Worm (Caenorhabditis elegans) whole organism, young adult: ENCODE measurements around the gene ctns-1.

ENCODE experiments used
- D2030.7 ChIP-seq: fragments of 200-800 bp; sonication (Bioruptor generic); IDR thresholded peaks from 2 replicates; pipeline ENCODE4 v1.3.6; 2022; ENCODE audit warnings: missing genetic modification reagents, missing genetic modification characterization, missing compliant biosample characterization
- ceh-79 ChIP-seq: sonication (generic microtip); optimal IDR thresholded peaks from 2 replicates; lab custom pipeline; 2017; ENCODE audit warnings: mild to moderate bottlenecking, missing genetic modification characterization, missing compliant biosample characterization
- hmg-1.2 ChIP-seq: fragments of 200-800 bp; sonication (Bioruptor generic); IDR thresholded peaks from 2 replicates; pipeline ENCODE4 v1.3.6; 2022; ENCODE audit warnings: missing genetic modification reagents, missing genetic modification characterization, missing compliant biosample characterization
- pha-4 ChIP-seq: fragments of 150-350 bp; sonication (generic microtip); optimal IDR thresholded peaks from 2 replicates; lab custom pipeline; 2014; ENCODE audit warnings: missing biosample characterization, missing genetic modification reagents, missing genetic modification characterization

ce11 chrII:8173449-8173848 lies 36.7 kb upstream of the ctns-1 start, which contains the start of the genes decr-1.3 and T05C12.1:
- TF ChIP-seq ceh-79 (tag; lab: Kevin White, UChicago) (no peak), D2030.7 (no peak), pha-4 (tag; lab: Kevin White, UChicago) (no peak), hmg-1.2 (GFP tag; lab: Robert Waterston, UW) (no peak)
